Fruit fly (Drosophila melanogaster) whole organism, embryonic: Measurements from ENCODE around the gene mthl12.

Source experiments
- B-H2 ChIP-seq: fragments of 200-800 bp; sonication (Bioruptor generic); optimal IDR thresholded peaks from 2 replicates; lab custom pipeline; 2018; ENCODE audit warnings: missing biosample characterization, mild to moderate bottlenecking, missing genetic modification characterization
- CG11695 ChIP-seq: fragments of 200-800 bp; sonication (Bioruptor generic); IDR thresholded peaks from 3 replicates; pipeline ENCODE4 v1.3.6; 2022; ENCODE audit warnings: missing biosample characterization, missing genetic modification characterization
- CG13624 ChIP-seq: fragments of 200-800 bp; sonication (Bioruptor generic); optimal IDR thresholded peaks from 2 replicates; lab custom pipeline; 2016; ENCODE audit warnings: missing biosample characterization, missing genetic modification characterization
- CG15011 ChIP-seq: fragments of 200-800 bp; sonication (Bioruptor generic); optimal IDR thresholded peaks from 3 replicates; lab custom pipeline; 2018; ENCODE audit warnings: missing biosample characterization, mild to moderate bottlenecking, missing genetic modification characterization
- CG15269 ChIP-seq: fragments of 200-800 bp; sonication (Bioruptor generic); optimal IDR thresholded peaks from 2 replicates; lab custom pipeline; 2018; ENCODE audit warnings: missing biosample characterization, mild to moderate bottlenecking, missing genetic modification characterization, moderate library complexity
- CG15696 ChIP-seq: fragments of 200-800 bp; sonication (Bioruptor generic); optimal IDR thresholded peaks from 2 replicates; lab custom pipeline; 2019; ENCODE audit warnings: missing biosample characterization, mild to moderate bottlenecking, missing genetic modification characterization, moderate library complexity
- CG17829 ChIP-seq: fragments of 200-800 bp; optimal IDR thresholded peaks from 2 replicates; lab custom pipeline; 2019; ENCODE audit warnings: missing biosample characterization, mild to moderate bottlenecking, missing genetic modification characterization, moderate library complexity
- CG3163 ChIP-seq: fragments of 200-800 bp; sonication (Bioruptor generic); optimal IDR thresholded peaks from 3 replicates; lab custom pipeline; 2016; ENCODE audit warnings: missing biosample characterization, missing genetic modification characterization
- CG4707 ChIP-seq: fragments of 200-800 bp; sonication (Bioruptor generic); optimal IDR thresholded peaks from 2 replicates; lab custom pipeline; 2018; ENCODE audit warnings: missing biosample characterization, mild to moderate bottlenecking, missing genetic modification characterization, moderate library complexity
- CG4820 ChIP-seq: fragments of 200-800 bp; sonication (Bioruptor generic); optimal IDR thresholded peaks from 3 replicates; lab custom pipeline; 2016; ENCODE audit warnings: missing biosample characterization, missing genetic modification characterization
- CG6683 ChIP-seq: fragments of 200-800 bp; sonication (Bioruptor generic); optimal IDR thresholded peaks from 2 replicates; lab custom pipeline; 2017; ENCODE audit warnings: missing biosample characterization, mild to moderate bottlenecking, missing genetic modification characterization, missing genetic modification reagents
- CG6813 ChIP-seq: fragments of 200-800 bp; sonication (Bioruptor generic); optimal IDR thresholded peaks from 2 replicates; lab custom pipeline; 2017; ENCODE audit warnings: missing biosample characterization, missing genetic modification characterization, mild to moderate bottlenecking, moderate library complexity, missing genetic modification reagents
- CG7963 ChIP-seq: fragments of 200-800 bp; sonication (Bioruptor generic); IDR thresholded peaks from 3 replicates; pipeline ENCODE4 v1.3.6; 2022; ENCODE audit warnings: missing biosample characterization, missing genetic modification characterization; ENCODE audit not compliant: partially characterized antibody
- CG8089 ChIP-seq: fragments of 200-800 bp; sonication (Bioruptor generic); optimal IDR thresholded peaks from 3 replicates; lab custom pipeline; 2016; ENCODE audit warnings: missing biosample characterization, missing genetic modification characterization
- CG8290 ChIP-seq, 3 experiments: fragments of 200-800 bp; sonication (Bioruptor generic); optimal IDR thresholded peaks; 2 replicates each; lab custom pipeline; 2016 to 2019; ENCODE audit warnings: missing biosample characterization in 3 of 3, missing genetic modification characterization in 3 of 3, mild to moderate bottlenecking in 2 of 3, moderate library complexity in 1 of 3
- CG8944 ChIP-seq: fragments of 200-800 bp; sonication (Bioruptor generic); optimal IDR thresholded peaks from 3 replicates; lab custom pipeline; 2016; ENCODE audit warnings: missing biosample characterization, missing genetic modification characterization
- CG9215 ChIP-seq: fragments of 200-800 bp; sonication (Bioruptor generic); IDR thresholded peaks from 2 replicates; pipeline ENCODE4 v1.3.6; 2022; ENCODE audit warnings: missing biosample characterization, missing genetic modification characterization
- CG9932 ChIP-seq: fragments of 200-800 bp; sonication (Bioruptor generic); IDR thresholded peaks from 2 replicates; pipeline ENCODE4 v1.3.6; 2022; ENCODE audit warnings: missing biosample characterization, missing genetic modification characterization
- CoRest ChIP-seq: fragments of 200-800 bp; sonication (Bioruptor generic); optimal IDR thresholded peaks from 3 replicates; lab custom pipeline; 2018; ENCODE audit warnings: missing biosample characterization, mild to moderate bottlenecking, missing genetic modification characterization, moderate library complexity
- Doc2 ChIP-seq: fragments of 200-800 bp; sonication (Bioruptor generic); IDR thresholded peaks from 2 replicates; pipeline ENCODE4 v1.3.6; 2022; ENCODE audit warnings: missing biosample characterization, missing genetic modification characterization
- Eip74EF ChIP-seq, 2 experiments: fragments of 200-800 bp in 1 of 2; fragments of >200 bp in 1 of 2; sonication (Bioruptor generic) in 1 of 2; optimal IDR thresholded peaks; 2 replicates each; lab custom pipeline; 2017 to 2019; ENCODE audit warnings: missing biosample characterization in 2 of 2, missing genetic modification characterization in 2 of 2, mild to moderate bottlenecking in 1 of 2, moderate library complexity in 1 of 2
- GATAe ChIP-seq: fragments of 200-800 bp; sonication (Bioruptor generic); conservative IDR thresholded peaks from 2 replicates; pipeline ENCODE4 v1.3.6; 2022; ENCODE audit warnings: missing biosample characterization, missing genetic modification characterization
- HLHmδ ChIP-seq: fragments of 200-800 bp; sonication (Bioruptor generic); optimal IDR thresholded peaks from 2 replicates; lab custom pipeline; 2018; ENCODE audit warnings: missing biosample characterization, mild to moderate bottlenecking, missing genetic modification characterization, moderate library complexity
- Lpt ChIP-seq: fragments of >200 bp; optimal IDR thresholded peaks from 2 replicates; lab custom pipeline; 2018; ENCODE audit warnings: missing biosample characterization, missing genetic modification characterization
- NK7.1 ChIP-seq: fragments of 200-800 bp; sonication (Bioruptor generic); optimal IDR thresholded peaks from 3 replicates; lab custom pipeline; 2016; ENCODE audit warnings: missing biosample characterization, missing genetic modification characterization
- Oli ChIP-seq: fragments of 200-800 bp; sonication (Bioruptor generic); optimal IDR thresholded peaks from 2 replicates; lab custom pipeline; 2018; ENCODE audit warnings: missing biosample characterization, mild to moderate bottlenecking, missing genetic modification characterization, moderate library complexity
- Rx ChIP-seq: fragments of 200-800 bp; sonication (Bioruptor generic); IDR thresholded peaks from 2 replicates; pipeline ENCODE4 v1.3.6; 2022; ENCODE audit warnings: missing biosample characterization, missing genetic modification characterization
- Stat92E ChIP-seq, 3 experiments: fragments of >200 bp in 2 of 3; fragments of 200-800 bp in 1 of 3; sonication (Bioruptor generic) in 1 of 3; optimal IDR thresholded peaks; 2 replicates each; lab custom pipeline; 2017 to 2019; ENCODE audit warnings: missing biosample characterization in 3 of 3, missing genetic modification characterization in 3 of 3, mild to moderate bottlenecking in 1 of 3, moderate library complexity in 1 of 3
- Usf ChIP-seq: fragments of 200-800 bp; sonication (Bioruptor generic); optimal IDR thresholded peaks from 2 replicates; lab custom pipeline; 2017; ENCODE audit warnings: missing genotype, missing biosample characterization, missing genetic modification characterization
- aop ChIP-seq: fragments of 200-800 bp; sonication (Bioruptor generic); IDR thresholded peaks from 2 replicates; pipeline ENCODE4 v1.3.6; 2022; ENCODE audit warnings: missing biosample characterization, missing genetic modification characterization
- ap ChIP-seq: fragments of 200-800 bp; sonication (Bioruptor generic); IDR thresholded peaks from 2 replicates; pipeline ENCODE4 v1.3.6; 2022; ENCODE audit warnings: missing biosample characterization, missing genetic modification characterization
- ara ChIP-seq: fragments of 200-800 bp; sonication (Bioruptor generic); IDR thresholded peaks from 2 replicates; pipeline ENCODE4 v1.3.6; 2022; ENCODE audit warnings: missing biosample characterization, missing genetic modification characterization
- ase ChIP-seq: fragments of 200-800 bp; sonication (Bioruptor generic); IDR thresholded peaks from 3 replicates; pipeline ENCODE4 v1.3.6; 2022; ENCODE audit warnings: missing biosample characterization, missing genetic modification characterization
- bab2 ChIP-seq: fragments of 200-800 bp; sonication (Bioruptor generic); optimal IDR thresholded peaks from 2 replicates; lab custom pipeline; 2016; ENCODE audit warnings: missing biosample characterization, missing genetic modification characterization
- btn ChIP-seq: fragments of 200-800 bp; sonication (Bioruptor generic); optimal IDR thresholded peaks from 2 replicates; lab custom pipeline; 2016; ENCODE audit warnings: missing biosample characterization, missing genetic modification characterization
- cad ChIP-seq: fragments of >200 bp; optimal IDR thresholded peaks from 2 replicates; lab custom pipeline; 2017; ENCODE audit warnings: missing biosample characterization, missing genetic modification characterization
- croc ChIP-seq: fragments of 200-800 bp; sonication (Bioruptor generic); conservative IDR thresholded peaks from 3 replicates; pipeline ENCODE4 v1.3.6; 2022; ENCODE audit warnings: missing biosample characterization, missing genetic modification characterization
- dati ChIP-seq: fragments of 200-800 bp; sonication (Bioruptor generic); IDR thresholded peaks from 2 replicates; pipeline ENCODE4 v1.3.6; 2022; ENCODE audit warnings: missing biosample characterization, missing genetic modification characterization
- disco-r ChIP-seq: fragments of 200-800 bp; sonication (Bioruptor generic); optimal IDR thresholded peaks from 2 replicates; lab custom pipeline; 2016; ENCODE audit warnings: missing biosample characterization, missing genetic modification characterization
- fd3F ChIP-seq: fragments of 200-800 bp; sonication (Bioruptor generic); optimal IDR thresholded peaks from 2 replicates; lab custom pipeline; 2018; ENCODE audit warnings: missing biosample characterization, mild to moderate bottlenecking, missing genetic modification characterization, moderate library complexity
- h ChIP-seq: fragments of >200 bp; optimal IDR thresholded peaks from 2 replicates; lab custom pipeline; 2017
- jumu ChIP-seq: fragments of 200-800 bp; sonication (Bioruptor generic); optimal IDR thresholded peaks from 3 replicates; lab custom pipeline; 2016; ENCODE audit warnings: missing biosample characterization, missing genetic modification characterization
- klu ChIP-seq: fragments of 200-800 bp; sonication (Bioruptor generic); IDR thresholded peaks from 2 replicates; pipeline ENCODE4 v1.3.6; 2022; ENCODE audit warnings: missing biosample characterization, missing genetic modification characterization
- knrl ChIP-seq: fragments of 200-800 bp; sonication (Bioruptor generic); IDR thresholded peaks from 3 replicates; pipeline ENCODE4 v1.3.6; 2022; ENCODE audit warnings: missing biosample characterization, missing genetic modification characterization; ENCODE audit not compliant: partially characterized antibody
- maf-S ChIP-seq: fragments of 200-800 bp; sonication (Bioruptor generic); optimal IDR thresholded peaks from 2 replicates; lab custom pipeline; 2016; ENCODE audit warnings: missing biosample characterization, missing genetic modification characterization
- sr ChIP-seq: fragments of 200-800 bp; sonication (Bioruptor generic); IDR thresholded peaks from 3 replicates; pipeline ENCODE4 v1.3.6; 2022; ENCODE audit warnings: missing biosample characterization, missing genetic modification characterization
- stc ChIP-seq: fragments of 200-800 bp; sonication (Bioruptor generic); IDR thresholded peaks from 2 replicates; pipeline ENCODE4 v1.3.6; 2022; ENCODE audit warnings: missing biosample characterization, missing genetic modification characterization
- tap ChIP-seq: fragments of 200-800 bp; optimal IDR thresholded peaks from 3 replicates; lab custom pipeline; 2019; ENCODE audit warnings: missing biosample characterization, mild to moderate bottlenecking, missing genetic modification characterization, moderate library complexity
- tup ChIP-seq: fragments of 200-800 bp; sonication (Bioruptor generic); optimal IDR thresholded peaks from 2 replicates; lab custom pipeline; 2016; ENCODE audit warnings: missing biosample characterization, mild to moderate bottlenecking, missing genetic modification characterization, moderate library complexity

Gene mthl12

DNA sequence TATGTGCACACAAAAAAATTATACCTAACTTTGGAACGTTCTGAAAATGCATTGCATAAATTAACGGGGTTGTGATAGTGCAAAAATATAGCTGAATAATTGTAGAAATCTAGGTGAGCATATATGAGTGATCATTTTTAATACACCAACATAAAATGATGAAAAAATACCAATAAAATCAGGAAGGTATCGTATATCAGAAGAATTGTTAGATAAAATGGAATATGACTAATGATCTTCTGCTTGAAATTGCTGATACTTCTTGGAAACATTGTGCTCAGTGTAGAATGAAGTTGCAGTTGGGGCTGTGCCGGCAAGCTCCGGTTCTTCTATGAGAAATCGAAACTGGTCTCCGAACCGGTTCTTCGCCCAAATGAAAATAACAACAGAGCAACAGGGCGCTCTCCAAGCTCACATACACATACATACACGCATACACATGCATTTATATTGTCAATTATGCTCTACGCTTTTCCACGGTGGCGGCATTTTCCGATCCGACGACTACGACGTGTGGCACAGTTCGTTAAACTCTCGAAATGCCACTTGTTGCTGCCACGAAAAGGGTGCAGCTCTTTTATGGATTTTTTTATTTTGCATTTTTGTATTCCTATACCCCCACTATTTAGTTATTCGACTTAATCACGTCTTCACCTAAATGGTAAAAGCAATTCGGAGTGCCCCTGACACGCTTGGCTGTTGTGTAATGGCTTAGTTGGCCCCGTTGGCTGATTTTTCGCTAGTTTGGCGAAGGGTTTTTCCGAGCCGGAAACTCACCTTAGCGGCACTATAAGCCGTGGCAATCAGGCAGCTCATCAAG lies 47.6 kb downstream of the mthl12 start (continued):
- TF ChIP-seq CG15269 (tag; lab: Kevin White, UChicago) (peak; percentile 90), NK7.1 (GFP tag; lab: Kevin White, UChicago) (peak; percentile 58), Eip74EF (GFP tag; optimal IDR thresholded peaks at IDR 0.05; lab: Kevin White, UChicago) (peak in 1 of 2 experiments; percentile 92), cad (no peak), klu (peak; percentile 81), tap (peak; percentile 82), bab2 (peak; percentile 87), CG17829 (tag; lab: Kevin White, UChicago) (peak; percentile 93), CG8089 (GFP tag; lab: Kevin White, UChicago) (peak; percentile 84), GATAe (GFP tag; lab: Robert Waterston, UW) (no peak; the same call in 1 of the 2 replicates), CG7963 (GFP tag; lab: Robert Waterston, UW) (no peak), ap (peak; percentile 68), knrl (no peak), stc (GFP tag; lab: Robert Waterston, UW) (peak; percentile 86; the same call in 1 of the 2 replicates), CG11695 (peak; percentile 91), tup (GFP tag; lab: Kevin White, UChicago) (peak; percentile 54), CG3163 (peak; percentile 71), jumu (GFP tag; lab: Kevin White, UChicago) (peak; percentile 81), Usf (GFP tag; lab: Kevin White, UChicago) (peak; percentile 78), h (no peak), btn (peak; percentile 70), Rx (GFP tag; lab: Robert Waterston, UW) (peak; percentile 81), sr (GFP tag; lab: Robert Waterston, UW) (no peak), Stat92E (GFP tag; optimal IDR thresholded peaks at IDR 0.05; lab: Kevin White, UChicago) (peak in 1 of 3 experiments; percentile 45), B-H2 (peak; percentile 19), Lpt (GFP tag; lab: Kevin White, UChicago) (no peak), fd3F (GFP tag; lab: Kevin White, UChicago) (peak; percentile 80), CG9932 (GFP tag; lab: Robert Waterston, UW) (peak; percentile 85), CG4820 (peak; percentile 83), CG8290 (GFP tag; optimal IDR thresholded peaks at IDR 0.05; lab: Kevin White, UChicago) (peak; percentile 88), CG8290 (tag; optimal IDR thresholded peaks at IDR 0.05; lab: Kevin White, UChicago) (peak; percentile 58 to 77), CG6683 (GFP tag; lab: Kevin White, UChicago) (peak; percentile 57), CG4707 (GFP tag; lab: Kevin White, UChicago) (peak; percentile 66), aop (no peak), HLHmδ (GFP tag; lab: Kevin White, UChicago) (no peak), Oli (tag; lab: Kevin White, UChicago) (peak; percentile 96), dati (0 out of 2 replicates have a peak, but pooled peaks have one; percentile 23), Doc2 (GFP tag; lab: Robert Waterston, UW) (no peak), CG6813 (GFP tag; lab: Kevin White, UChicago) (peak; percentile 73), CoRest (tag; lab: Kevin White, UChicago) (peak; percentile 96), croc (peak; percentile 81), CG8944 (GFP tag; lab: Kevin White, UChicago) (peak; percentile 86), CG15011 (GFP tag; lab: Kevin White, UChicago) (peak; percentile 77), ara (GFP tag; lab: Robert Waterston, UW) (peak; percentile 88), CG13624 (GFP tag; lab: Kevin White, UChicago) (peak; percentile 88), CG9215 (GFP tag; lab: Robert Waterston, UW) (peak; percentile 79), CG15696 (peak; percentile 88), maf-S (GFP tag; lab: Kevin White, UChicago) (peak; percentile 84), disco-r (GFP tag; lab: Kevin White, UChicago) (peak; percentile 82), ase (GFP tag; lab: Robert Waterston, UW) (peak; percentile 66)
